Fruit fly (Drosophila melanogaster) whole organism, wandering third instar larva: ENCODE data around the gene Rab9.

Source experiments
- CG9705 ChIP-seq: fragments of 200-800 bp; sonication (Bioruptor generic); optimal IDR thresholded peaks from 2 replicates; lab custom pipeline; 2018; ENCODE audit warnings: missing biosample characterization, mild to moderate bottlenecking, missing genetic modification characterization
- Mio ChIP-seq: sonication (Bioruptor generic); optimal IDR thresholded peaks from 2 replicates; lab custom pipeline; 2016; ENCODE audit warnings: missing biosample characterization, missing genetic modification characterization
- OdsH ChIP-seq: fragments of 200-800 bp; sonication (Bioruptor generic); optimal IDR thresholded peaks from 2 replicates; lab custom pipeline; 2016; ENCODE audit warnings: missing biosample characterization, mild to moderate bottlenecking, missing genetic modification characterization
- Rel ChIP-seq, 2 experiments: fragments of 200-800 bp; sonication (Bioruptor generic) in 1 of 2; optimal IDR thresholded peaks; 2 replicates in 1 of 2; 3 replicates in 1 of 2; lab custom pipeline; 2016 to 2019; ENCODE audit warnings: mild to moderate bottlenecking in 2 of 2, missing biosample characterization in 2 of 2, missing genetic modification characterization in 2 of 2, moderate library complexity in 1 of 2
- ey ChIP-seq: fragments of 200-800 bp; sonication (Bioruptor generic); optimal IDR thresholded peaks from 2 replicates; lab custom pipeline; 2016; ENCODE audit warnings: missing biosample characterization, missing genetic modification characterization
- pan ChIP-seq: fragments of >200 bp; optimal IDR thresholded peaks from 2 replicates; lab custom pipeline; 2017

DNA sequence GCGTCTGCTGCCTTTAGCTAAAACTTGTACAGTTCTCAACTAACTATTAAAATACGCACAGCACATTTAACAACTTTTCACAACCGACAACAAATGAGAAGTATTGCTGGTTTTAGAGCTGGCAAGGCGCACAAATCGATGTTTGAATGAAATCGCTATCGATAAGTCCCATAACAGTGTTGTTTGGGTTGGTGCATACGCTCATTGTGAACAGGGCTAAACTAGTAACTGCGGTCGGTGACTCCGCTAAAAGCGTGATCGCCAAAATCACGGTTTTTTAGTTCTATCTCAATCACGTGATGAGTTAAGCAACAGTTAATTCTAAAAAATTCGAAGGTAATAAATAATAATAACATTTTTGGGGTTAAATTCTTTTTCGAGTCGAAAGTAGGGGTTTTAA lies 21.0 kb downstream of the Rab9 start, which contains the start of gene Top2:
- TF ChIP-seq Rel (GFP tag; optimal IDR thresholded peaks at IDR 0.05; lab: Kevin White, UChicago), result no peak
- TF ChIP-seq Rel (tag; optimal IDR thresholded peaks at IDR 0.05; lab: Kevin White, UChicago), result peak; percentile 29
- no peak for TF ChIP-seq ey (GFP tag; lab: Kevin White, UChicago)
- TF ChIP-seq CG9705, result no peak
- no peak for TF ChIP-seq OdsH (GFP tag; lab: Kevin White, UChicago)
- TF ChIP-seq pan (lab: Kevin White, UChicago), result no peak
- no peak for TF ChIP-seq Mio (GFP tag; lab: Kevin White, UChicago)
